Fruit fly (Drosophila melanogaster) whole organism, embryonic: ENCODE measurements around the gene jagn.

ENCODE experiments used
- Atf-2 ChIP-seq: fragments of 200-800 bp; sonication (Bioruptor generic); optimal IDR thresholded peaks from 2 replicates; lab custom pipeline; 2016; ENCODE audit warnings: missing biosample characterization, missing genetic modification characterization
- Atf3 ChIP-seq: fragments of 200-800 bp; sonication (Bioruptor generic); optimal IDR thresholded peaks from 3 replicates; lab custom pipeline; 2016; ENCODE audit warnings: missing biosample characterization, missing genetic modification characterization
- CG10366 ChIP-seq: fragments of 200-800 bp; sonication (Bioruptor generic); IDR thresholded peaks from 2 replicates; pipeline ENCODE4 v1.3.6; 2022; ENCODE audit warnings: missing biosample characterization, missing genetic modification characterization
- CG12219 ChIP-seq: fragments of 200-800 bp; sonication (Bioruptor generic); optimal IDR thresholded peaks from 3 replicates; lab custom pipeline; 2018; ENCODE audit warnings: missing biosample characterization, mild to moderate bottlenecking, missing genetic modification characterization
- CG13123 ChIP-seq: fragments of 200-800 bp; sonication (Bioruptor generic); optimal IDR thresholded peaks from 2 replicates; lab custom pipeline; 2016; ENCODE audit warnings: missing biosample characterization, missing genetic modification characterization
- CG16863 ChIP-seq: fragments of 200-800 bp; sonication (Bioruptor generic); optimal IDR thresholded peaks from 3 replicates; lab custom pipeline; 2016; ENCODE audit warnings: missing biosample characterization, missing genetic modification characterization
- CG17186 ChIP-seq: fragments of 200-800 bp; sonication (Bioruptor generic); optimal IDR thresholded peaks from 3 replicates; lab custom pipeline; 2017; ENCODE audit warnings: missing biosample characterization, missing genetic modification reagents, missing genetic modification characterization
- CG17829 ChIP-seq: fragments of 200-800 bp; optimal IDR thresholded peaks from 2 replicates; lab custom pipeline; 2019; ENCODE audit warnings: missing biosample characterization, mild to moderate bottlenecking, missing genetic modification characterization, moderate library complexity
- CG1792 ChIP-seq: fragments of 200-800 bp; sonication (Bioruptor generic); optimal IDR thresholded peaks from 2 replicates; lab custom pipeline; 2016; ENCODE audit warnings: missing biosample characterization, missing genetic modification characterization
- CG18764 ChIP-seq: fragments of 200-800 bp; sonication (Bioruptor generic); optimal IDR thresholded peaks from 3 replicates; lab custom pipeline; 2016; ENCODE audit warnings: missing biosample characterization, missing genetic modification characterization
- CG2889 ChIP-seq: fragments of 200-800 bp; sonication (Bioruptor generic); IDR thresholded peaks from 3 replicates; pipeline ENCODE4 v1.3.6; 2022; ENCODE audit warnings: missing biosample characterization, missing genetic modification characterization
- CG3065 ChIP-seq: fragments of 200-800 bp; sonication (Bioruptor generic); optimal IDR thresholded peaks from 2 replicates; lab custom pipeline; 2016; ENCODE audit warnings: missing biosample characterization, missing genetic modification characterization
- CG32767 ChIP-seq: fragments of 200-800 bp; sonication (Bioruptor generic); IDR thresholded peaks from 2 replicates; pipeline ENCODE4 v1.3.6; 2022; ENCODE audit warnings: missing biosample characterization, missing genetic modification characterization
- CG3407 ChIP-seq: fragments of 200-800 bp; sonication (Bioruptor generic); optimal IDR thresholded peaks from 2 replicates; lab custom pipeline; 2018; ENCODE audit warnings: missing biosample characterization, mild to moderate bottlenecking, missing genetic modification characterization
- CG4282 ChIP-seq: fragments of 200-800 bp; sonication (Bioruptor generic); optimal IDR thresholded peaks from 2 replicates; lab custom pipeline; 2016; ENCODE audit warnings: missing biosample characterization, missing genetic modification characterization
- CG43689 ChIP-seq: fragments of 200-800 bp; sonication (Bioruptor generic); IDR thresholded peaks from 2 replicates; pipeline ENCODE4 v1.3.6; 2022; ENCODE audit warnings: missing biosample characterization, missing genetic modification characterization
- CG4707 ChIP-seq: fragments of 200-800 bp; sonication (Bioruptor generic); optimal IDR thresholded peaks from 2 replicates; lab custom pipeline; 2018; ENCODE audit warnings: missing biosample characterization, mild to moderate bottlenecking, missing genetic modification characterization, moderate library complexity
- CG6175 ChIP-seq: fragments of 200-800 bp; sonication (Bioruptor generic); IDR thresholded peaks from 3 replicates; pipeline ENCODE4 v1.3.6; 2022; ENCODE audit warnings: missing biosample characterization, missing genetic modification characterization
- CG6791 ChIP-seq: fragments of 200-800 bp; sonication (Bioruptor generic); IDR thresholded peaks from 3 replicates; pipeline ENCODE4 v1.3.6; 2022; ENCODE audit warnings: missing biosample characterization, missing genetic modification characterization; ENCODE audit not compliant: partially characterized antibody
- CG6813 ChIP-seq: fragments of 200-800 bp; sonication (Bioruptor generic); optimal IDR thresholded peaks from 2 replicates; lab custom pipeline; 2017; ENCODE audit warnings: missing biosample characterization, missing genetic modification characterization, mild to moderate bottlenecking, moderate library complexity, missing genetic modification reagents
- Deaf1 ChIP-seq: fragments of 200-800 bp; optimal IDR thresholded peaks from 3 replicates; lab custom pipeline; 2019; ENCODE audit warnings: missing biosample characterization, mild to moderate bottlenecking, missing genetic modification characterization, moderate library complexity
- Doc2 ChIP-seq: fragments of 200-800 bp; sonication (Bioruptor generic); IDR thresholded peaks from 2 replicates; pipeline ENCODE4 v1.3.6; 2022; ENCODE audit warnings: missing biosample characterization, missing genetic modification characterization
- Drgx ChIP-seq: fragments of 200-800 bp; sonication (Bioruptor generic); IDR thresholded peaks from 2 replicates; pipeline ENCODE4 v1.3.6; 2022; ENCODE audit warnings: missing biosample characterization, missing genetic modification characterization
- Eip74EF ChIP-seq, 2 experiments: fragments of 200-800 bp in 1 of 2; fragments of >200 bp in 1 of 2; sonication (Bioruptor generic) in 1 of 2; optimal IDR thresholded peaks; 2 replicates each; lab custom pipeline; 2017 to 2019; ENCODE audit warnings: missing biosample characterization in 2 of 2, missing genetic modification characterization in 2 of 2, mild to moderate bottlenecking in 1 of 2, moderate library complexity in 1 of 2
- Fer3 ChIP-seq: fragments of 200-800 bp; sonication (Bioruptor generic); optimal IDR thresholded peaks from 2 replicates; lab custom pipeline; 2018; ENCODE audit warnings: missing biosample characterization, mild to moderate bottlenecking, missing genetic modification characterization, moderate library complexity
- Gsc ChIP-seq: fragments of 200-800 bp; sonication (Bioruptor generic); IDR thresholded peaks from 2 replicates; pipeline ENCODE4 v1.3.6; 2022; ENCODE audit warnings: missing biosample characterization, missing genetic modification characterization
- HLHmδ ChIP-seq: fragments of 200-800 bp; sonication (Bioruptor generic); optimal IDR thresholded peaks from 2 replicates; lab custom pipeline; 2018; ENCODE audit warnings: missing biosample characterization, mild to moderate bottlenecking, missing genetic modification characterization, moderate library complexity
- Hr78 ChIP-seq, 2 experiments: fragments of 200-800 bp in 1 of 2; fragments of >200 bp in 1 of 2; sonication (Bioruptor generic) in 1 of 2; optimal IDR thresholded peaks; 2 replicates each; lab custom pipeline; 2017 to 2019; ENCODE audit warnings: missing biosample characterization in 2 of 2, missing genetic modification characterization in 2 of 2, mild to moderate bottlenecking in 1 of 2, moderate library complexity in 1 of 2
- MESR4 ChIP-seq: fragments of 200-800 bp; sonication (Bioruptor generic); optimal IDR thresholded peaks from 2 replicates; lab custom pipeline; 2018; ENCODE audit warnings: missing biosample characterization, mild to moderate bottlenecking, missing genetic modification characterization, moderate library complexity
- Meics ChIP-seq: fragments of 200-800 bp; sonication (Bioruptor generic); optimal IDR thresholded peaks from 2 replicates; lab custom pipeline; 2017; ENCODE audit warnings: missing biosample characterization, mild to moderate bottlenecking, missing genetic modification characterization
- Rfx ChIP-seq: fragments of 200-800 bp; sonication (Bioruptor generic); IDR thresholded peaks from 2 replicates; pipeline ENCODE4 v1.3.6; 2022; ENCODE audit warnings: missing biosample characterization, missing genetic modification characterization
- Rx ChIP-seq: fragments of 200-800 bp; sonication (Bioruptor generic); IDR thresholded peaks from 2 replicates; pipeline ENCODE4 v1.3.6; 2022; ENCODE audit warnings: missing biosample characterization, missing genetic modification characterization
- Vsx1 ChIP-seq: fragments of 200-800 bp; sonication (Bioruptor generic); optimal IDR thresholded peaks from 2 replicates; lab custom pipeline; 2017; ENCODE audit warnings: missing biosample characterization, mild to moderate bottlenecking, missing genetic modification characterization, missing genetic modification reagents
- al ChIP-seq: fragments of 200-800 bp; sonication (Bioruptor generic); IDR thresholded peaks from 2 replicates; pipeline ENCODE4 v1.3.6; 2022; ENCODE audit warnings: missing biosample characterization, missing genetic modification characterization
- ara ChIP-seq: fragments of 200-800 bp; sonication (Bioruptor generic); IDR thresholded peaks from 2 replicates; pipeline ENCODE4 v1.3.6; 2022; ENCODE audit warnings: missing biosample characterization, missing genetic modification characterization
- disco-r ChIP-seq: fragments of 200-800 bp; sonication (Bioruptor generic); optimal IDR thresholded peaks from 2 replicates; lab custom pipeline; 2016; ENCODE audit warnings: missing biosample characterization, missing genetic modification characterization
- gsb-n ChIP-seq: fragments of 200-800 bp; sonication (Bioruptor generic); optimal IDR thresholded peaks from 3 replicates; lab custom pipeline; 2018; ENCODE audit warnings: missing biosample characterization, mild to moderate bottlenecking, missing genetic modification characterization
- ken ChIP-seq: fragments of 200-800 bp; sonication (Bioruptor generic); IDR thresholded peaks from 3 replicates; pipeline ENCODE4 v1.3.6; 2022; ENCODE audit warnings: missing biosample characterization, missing genetic modification characterization
- lab ChIP-seq: fragments of 200-800 bp; sonication (Bioruptor generic); optimal IDR thresholded peaks from 3 replicates; lab custom pipeline; 2017; ENCODE audit warnings: missing biosample characterization, missing genetic modification characterization, mild to moderate bottlenecking, moderate library complexity, missing genetic modification reagents
- lola ChIP-seq, 3 experiments: fragments of >200 bp in 2 of 3; fragments of 200-800 bp in 1 of 3; sonication (Bioruptor generic) in 1 of 3; optimal IDR thresholded peaks; 2 replicates each; lab custom pipeline; 2017 to 2019; ENCODE audit warnings: missing biosample characterization in 3 of 3, missing genetic modification characterization in 3 of 3, mild to moderate bottlenecking in 1 of 3, moderate library complexity in 1 of 3
- maf-S ChIP-seq: fragments of 200-800 bp; sonication (Bioruptor generic); optimal IDR thresholded peaks from 2 replicates; lab custom pipeline; 2016; ENCODE audit warnings: missing biosample characterization, missing genetic modification characterization
- pb ChIP-seq: fragments of 200-800 bp; sonication (Bioruptor generic); optimal IDR thresholded peaks from 3 replicates; lab custom pipeline; 2016; ENCODE audit warnings: missing biosample characterization, missing genetic modification characterization
- pfk ChIP-seq: fragments of 200-800 bp; sonication (Bioruptor generic); optimal IDR thresholded peaks from 2 replicates; lab custom pipeline; 2018; ENCODE audit warnings: missing biosample characterization, mild to moderate bottlenecking, missing genetic modification characterization, moderate library complexity
- repo ChIP-seq: fragments of 200-800 bp; sonication (Bioruptor generic); optimal IDR thresholded peaks from 2 replicates; lab custom pipeline; 2016; ENCODE audit warnings: missing biosample characterization, missing genetic modification characterization
- scrt ChIP-seq: fragments of 200-800 bp; sonication (Bioruptor generic); optimal IDR thresholded peaks from 2 replicates; lab custom pipeline; 2018; ENCODE audit warnings: missing biosample characterization, mild to moderate bottlenecking, missing genetic modification characterization, moderate library complexity
- sd ChIP-seq: fragments of 200-800 bp; sonication (Bioruptor generic); optimal IDR thresholded peaks from 3 replicates; lab custom pipeline; 2018; ENCODE audit warnings: missing biosample characterization, mild to moderate bottlenecking, missing genetic modification characterization, moderate library complexity
- slp2 ChIP-seq: fragments of 200-800 bp; sonication (Bioruptor generic); optimal IDR thresholded peaks from 2 replicates; lab custom pipeline; 2016; ENCODE audit warnings: missing biosample characterization, missing genetic modification characterization
- tgo ChIP-seq: fragments of 200-800 bp; sonication (Bioruptor generic); IDR thresholded peaks from 3 replicates; pipeline ENCODE4 v1.3.6; 2022; ENCODE audit warnings: missing biosample characterization, missing genetic modification characterization
- wor ChIP-seq: fragments of 200-800 bp; sonication (Bioruptor generic); IDR thresholded peaks from 2 replicates; pipeline ENCODE4 v1.3.6; 2022; ENCODE audit warnings: missing biosample characterization, missing genetic modification characterization

Gene jagn

DNA sequence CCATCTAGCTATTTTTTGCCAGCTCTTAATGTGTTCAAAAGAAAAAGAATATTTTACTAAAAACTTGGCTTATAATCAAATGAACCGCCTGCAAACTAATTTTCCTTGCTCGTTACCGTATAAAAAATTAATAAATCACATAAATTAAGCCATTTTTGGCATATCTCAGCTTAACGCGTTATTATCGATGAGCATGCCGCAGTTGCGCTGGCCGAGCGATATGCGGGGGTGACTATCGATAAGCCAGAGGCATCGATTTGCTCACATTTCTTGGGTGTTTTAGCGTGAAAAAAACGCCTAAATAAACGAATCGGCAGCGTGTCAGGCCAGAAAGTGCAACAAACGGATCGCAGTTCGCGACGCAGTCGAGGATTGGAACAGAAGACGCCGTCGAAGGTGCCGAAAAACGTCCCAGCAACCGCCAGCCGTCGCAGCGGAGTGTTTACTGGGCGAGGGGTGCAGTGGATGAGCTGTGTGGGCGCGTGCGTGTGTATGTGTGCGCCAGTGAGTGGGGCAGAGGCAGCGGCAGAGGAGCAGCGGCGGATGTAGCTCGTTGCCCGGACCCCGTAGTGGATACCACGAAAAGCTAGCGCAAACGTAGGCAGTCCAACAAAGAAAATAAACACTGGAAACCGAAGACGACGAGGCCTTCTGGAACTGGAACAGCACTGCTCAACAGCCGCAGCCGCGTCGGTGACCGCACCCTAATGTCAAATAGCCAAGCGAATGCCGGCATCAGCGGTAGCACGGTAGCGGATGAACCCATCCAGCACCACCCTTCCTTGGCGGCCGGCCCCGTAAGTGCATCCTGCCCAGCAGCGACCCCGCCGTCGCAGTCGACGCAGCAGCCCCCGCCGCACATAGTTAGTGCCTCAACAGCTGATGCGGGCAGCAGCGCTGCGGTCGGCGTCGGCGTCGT lies 36.6 kb upstream of the jagn start, which contains the start of the genes Sym and Madm (continued):
- TF ChIP-seq CG4282 (GFP tag; lab: Kevin White, UChicago) = no peak
- TF ChIP-seq sd (tag; lab: Kevin White, UChicago) = peak; percentile 73
- TF ChIP-seq Drgx (GFP tag; lab: Robert Waterston, UW) = no peak
- peak; percentile 19; the same call in 1 of the 2 replicates for TF ChIP-seq CG10366 (GFP tag; lab: Robert Waterston, UW)
- no peak for TF ChIP-seq CG4707 (GFP tag; lab: Kevin White, UChicago)
- no peak for TF ChIP-seq CG12219 (GFP tag; lab: Kevin White, UChicago)
- no peak for TF ChIP-seq Doc2 (GFP tag; lab: Robert Waterston, UW)
- TF ChIP-seq CG32767 = no peak
- TF ChIP-seq CG1792 = no peak
- TF ChIP-seq CG18764 (GFP tag; lab: Kevin White, UChicago) = peak; percentile 21
- TF ChIP-seq wor (GFP tag; lab: Robert Waterston, UW) = no peak
- peak; percentile 96 for TF ChIP-seq MESR4 (GFP tag; lab: Kevin White, UChicago)
- no peak for TF ChIP-seq Eip74EF (GFP tag; optimal IDR thresholded peaks at IDR 0.05; lab: Kevin White, UChicago)
- no peak for TF ChIP-seq CG16863 (GFP tag; lab: Kevin White, UChicago)
- TF ChIP-seq Rfx (GFP tag; lab: Robert Waterston, UW) = peak; percentile 48; the same call in 1 of the 2 replicates
- no peak for TF ChIP-seq slp2 (GFP tag; lab: Kevin White, UChicago)
- TF ChIP-seq scrt (GFP tag; lab: Kevin White, UChicago) = peak; percentile 22
- TF ChIP-seq maf-S (GFP tag; lab: Kevin White, UChicago) = peak; percentile 40
- TF ChIP-seq Atf3 = no peak
- TF ChIP-seq gsb-n (tag; lab: Kevin White, UChicago) = no peak
- TF ChIP-seq disco-r (GFP tag; lab: Kevin White, UChicago) = no peak
- TF ChIP-seq Gsc = no peak
- TF ChIP-seq tgo (GFP tag; lab: Robert Waterston, UW) = 0 out of 3 replicates have a peak, but pooled peaks have one; percentile 44
- TF ChIP-seq CG17829 (tag; lab: Kevin White, UChicago) = peak; percentile 31
- TF ChIP-seq Vsx1 (GFP tag; lab: Kevin White, UChicago) = no peak
- no peak for TF ChIP-seq CG2889 (GFP tag; lab: Robert Waterston, UW)
- TF ChIP-seq pfk (GFP tag; lab: Kevin White, UChicago) = no peak
- no peak for TF ChIP-seq CG43689
- TF ChIP-seq CG3065 = no peak
- TF ChIP-seq Meics = peak; percentile 48
- no peak for TF ChIP-seq ken (GFP tag; lab: Robert Waterston, UW)
- peak in 1 of 3 experiments; percentile 40 for TF ChIP-seq lola (GFP tag; optimal IDR thresholded peaks at IDR 0.05; lab: Kevin White, UChicago)
- no peak for TF ChIP-seq Deaf1 (tag; lab: Kevin White, UChicago)
- TF ChIP-seq Rx (GFP tag; lab: Robert Waterston, UW) = no peak
- no peak for TF ChIP-seq Atf-2 (GFP tag; lab: Kevin White, UChicago)
- TF ChIP-seq Hr78 (GFP tag; optimal IDR thresholded peaks at IDR 0.05; lab: Kevin White, UChicago) = no peak
- no peak for TF ChIP-seq CG6175
- no peak for TF ChIP-seq HLHmδ (GFP tag; lab: Kevin White, UChicago)
- peak; percentile 45 for TF ChIP-seq al
- peak; percentile 7 for TF ChIP-seq repo (GFP tag; lab: Kevin White, UChicago)
- TF ChIP-seq lab = no peak
- TF ChIP-seq CG6813 = no peak
- no peak for TF ChIP-seq CG13123 (GFP tag; lab: Kevin White, UChicago)
- TF ChIP-seq CG17186 (GFP tag; lab: Kevin White, UChicago) = peak; percentile 67
- TF ChIP-seq CG3407 (GFP tag; lab: Kevin White, UChicago) = no peak
- TF ChIP-seq pb (GFP tag; lab: Kevin White, UChicago) = no peak
- TF ChIP-seq CG6791 = peak; percentile 64
- TF ChIP-seq ara (GFP tag; lab: Robert Waterston, UW) = no peak
- TF ChIP-seq Fer3 = no peak
